Fruit fly (Drosophila melanogaster): ENCODE results near the gene slmo.

slmo gene

dm6 chr2L:6076143-6076542, 27.6 kb upstream of the slmo start:
- no peak for TF ChIP-seq CG11617 (GFP tag; optimal IDR thresholded peaks at IDR 0.05)
- no peak for TF ChIP-seq CG33017 (tag; optimal IDR thresholded peaks at IDR 0.05)
- TF ChIP-seq CG14711 (tag; optimal IDR thresholded peaks at IDR 0.05), result no peak
- no peak for TF ChIP-seq Crg-1 (GFP tag; optimal IDR thresholded peaks at IDR 0.05)
- TF ChIP-seq Mnt (GFP tag; optimal IDR thresholded peaks at IDR 0.05), result no peak
- no peak for TF ChIP-seq bab1 (GFP tag; optimal IDR thresholded peaks at IDR 0.05)
- no peak for TF ChIP-seq CG5204 (GFP tag; optimal IDR thresholded peaks at IDR 0.05)

- TF ChIP-seq CG7045 (GFP tag; optimal IDR thresholded peaks at IDR 0.05), result no peak
- no peak for TF ChIP-seq CG7101 (tag; optimal IDR thresholded peaks at IDR 0.05)
- no peak for TF ChIP-seq CG11617 (GFP tag; optimal IDR thresholded peaks at IDR 0.05)
Measured at dm6 chr2L:6075345-6075744, 26.8 kb upstream of the slmo start.

- TF ChIP-seq toe (GFP tag; optimal IDR thresholded peaks at IDR 0.05), result no peak
- TF ChIP-seq Crg-1 (GFP tag; optimal IDR thresholded peaks at IDR 0.05), result no peak
- no peak for TF ChIP-seq pad (GFP tag; optimal IDR thresholded peaks at IDR 0.05)
- no peak for TF ChIP-seq Mnt (GFP tag; optimal IDR thresholded peaks at IDR 0.05)
- TF ChIP-seq CG7101 (tag; optimal IDR thresholded peaks at IDR 0.05), result no peak
- no peak for TF ChIP-seq CG11617 (GFP tag; optimal IDR thresholded peaks at IDR 0.05)
- TF ChIP-seq CG33017 (tag; optimal IDR thresholded peaks at IDR 0.05), result no peak
- no peak for TF ChIP-seq tj (GFP tag; optimal IDR thresholded peaks at IDR 0.05)
- TF ChIP-seq CG12768 (GFP tag; optimal IDR thresholded peaks at IDR 0.05), result no peak
- TF ChIP-seq cnc (optimal IDR thresholded peaks at IDR 0.05), result no peak
- no peak for TF ChIP-seq cic (GFP tag; optimal IDR thresholded peaks at IDR 0.05)
- no peak for TF ChIP-seq bab1 (GFP tag; optimal IDR thresholded peaks at IDR 0.05)
- TF ChIP-seq CG5204 (GFP tag; optimal IDR thresholded peaks at IDR 0.05), result no peak
- no peak for TF ChIP-seq Hr96 (GFP tag; optimal IDR thresholded peaks at IDR 0.05)
- TF ChIP-seq Clk (GFP tag; optimal IDR thresholded peaks at IDR 0.05), result no peak
- no peak for TF ChIP-seq ovo (GFP tag; optimal IDR thresholded peaks at IDR 0.05)
- no peak for TF ChIP-seq CG7045 (GFP tag; optimal IDR thresholded peaks at IDR 0.05)
- TF ChIP-seq kay (GFP tag; ENCODE audit: borderline replicate concordance), result no peak
Measured at dm6 chr2L:6074314-6074713, 25.8 kb upstream of the slmo start.

- TF ChIP-seq CG11617 (GFP tag; optimal IDR thresholded peaks at IDR 0.05), result no peak
- TF ChIP-seq CG33017 (tag; optimal IDR thresholded peaks at IDR 0.05), result no peak
- no peak for TF ChIP-seq cic (GFP tag; optimal IDR thresholded peaks at IDR 0.05)
- no peak for TF ChIP-seq CG7101 (tag; optimal IDR thresholded peaks at IDR 0.05)
- TF ChIP-seq Hr96 (GFP tag; optimal IDR thresholded peaks at IDR 0.05), result no peak
- TF ChIP-seq CG7045 (GFP tag; optimal IDR thresholded peaks at IDR 0.05), result no peak
- TF ChIP-seq toe (GFP tag; optimal IDR thresholded peaks at IDR 0.05), result no peak
- TF ChIP-seq bab1 (GFP tag; optimal IDR thresholded peaks at IDR 0.05), result no peak
- TF ChIP-seq Clk (GFP tag; optimal IDR thresholded peaks at IDR 0.05), result no peak
- TF ChIP-seq Crg-1 (GFP tag; optimal IDR thresholded peaks at IDR 0.05), result no peak
Measured at dm6 chr2L:6073894-6074293, 25.4 kb upstream of the slmo start.

dm6 chr2L:6072124-6072523, 23.6 kb upstream of the slmo start:
- no peak for TF ChIP-seq ovo (GFP tag; optimal IDR thresholded peaks at IDR 0.05)
- TF ChIP-seq Crg-1 (GFP tag; optimal IDR thresholded peaks at IDR 0.05), result no peak
- TF ChIP-seq CG1620 (GFP tag; optimal IDR thresholded peaks at IDR 0.05), result no peak
- TF ChIP-seq Hr96 (GFP tag; optimal IDR thresholded peaks at IDR 0.05), result no peak
- TF ChIP-seq CG11617 (GFP tag; optimal IDR thresholded peaks at IDR 0.05), result no peak
- no peak for TF ChIP-seq toe (GFP tag; optimal IDR thresholded peaks at IDR 0.05)
- TF ChIP-seq Clk (GFP tag; optimal IDR thresholded peaks at IDR 0.05), result no peak
- no peak for TF ChIP-seq CG12768 (GFP tag; optimal IDR thresholded peaks at IDR 0.05)
- no peak for TF ChIP-seq bab1 (GFP tag; optimal IDR thresholded peaks at IDR 0.05)

dm6 chr2L:6070656-6071231, 22.2 kb upstream of the slmo start, which contains the start of the genes CG9154 and Kr-h2:
CG9154 (minus strand) TSS chr2L:6070686.
Kr-h2 (plus strand) TSS chr2L:6070990.
- TF ChIP-seq tj (GFP tag; optimal IDR thresholded peaks at IDR 0.05) (peak; percentile 39), CG1620 (GFP tag; optimal IDR thresholded peaks at IDR 0.05) (peak; percentile 56), Mnt (GFP tag; optimal IDR thresholded peaks at IDR 0.05) (peak; percentile 64), cnc (optimal IDR thresholded peaks at IDR 0.05) (no peak), ovo (GFP tag; optimal IDR thresholded peaks at IDR 0.05) (peak; percentile 35), toe (GFP tag; optimal IDR thresholded peaks at IDR 0.05) (peak; percentile 85), CG7101 (tag; optimal IDR thresholded peaks at IDR 0.05) (peak; percentile 68), CG11617 (GFP tag; optimal IDR thresholded peaks at IDR 0.05) (peak; percentile 82), CG14711 (tag; optimal IDR thresholded peaks at IDR 0.05) (peak; percentile 70), Crg-1 (GFP tag; optimal IDR thresholded peaks at IDR 0.05) (no peak), Hr96 (GFP tag; optimal IDR thresholded peaks at IDR 0.05) (no peak), Clk (GFP tag; optimal IDR thresholded peaks at IDR 0.05) (peak; percentile 44), CG12768 (GFP tag; optimal IDR thresholded peaks at IDR 0.05) (peak; percentile 60), CG5204 (GFP tag; optimal IDR thresholded peaks at IDR 0.05) (no peak), pad (GFP tag; optimal IDR thresholded peaks at IDR 0.05) (peak; percentile 42), kay (GFP tag; ENCODE audit: borderline replicate concordance) (no peak), CG33017 (tag; optimal IDR thresholded peaks at IDR 0.05) (peak; percentile 53), cic (GFP tag; optimal IDR thresholded peaks at IDR 0.05) (peak; percentile 14), CG7045 (GFP tag; optimal IDR thresholded peaks at IDR 0.05) (peak; percentile 74), bab1 (GFP tag; optimal IDR thresholded peaks at IDR 0.05) (peak; percentile 36)

Data from whole organism, adult.